Worm (Caenorhabditis elegans) whole organism, young adult: ENCODE measurements around the gene smc-5.

Source experiments
- B0261.1 ChIP-seq: sonication (generic microtip); optimal IDR thresholded peaks from 2 replicates; lab custom pipeline; 2016; ENCODE audit warnings: mild to moderate bottlenecking, missing genetic modification characterization, moderate library complexity, missing compliant biosample characterization
- F10E7.11 ChIP-seq: sonication (generic microtip); optimal IDR thresholded peaks from 2 replicates; lab custom pipeline; 2017; ENCODE audit warnings: mild to moderate bottlenecking, missing genetic modification characterization, moderate library complexity, missing compliant biosample characterization
- F22D6.2 ChIP-seq: sonication (generic microtip); optimal IDR thresholded peaks from 2 replicates; lab custom pipeline; 2016; ENCODE audit warnings: mild to moderate bottlenecking, missing genetic modification characterization, missing compliant biosample characterization
- F23B12.7 ChIP-seq: sonication (generic microtip); optimal IDR thresholded peaks from 2 replicates; lab custom pipeline; 2017; ENCODE audit warnings: missing genetic modification characterization, mild to moderate bottlenecking, missing compliant biosample characterization, antibody characterized with exemption, moderate library complexity; ENCODE audit not compliant: insufficient read depth
- F52B5.7 ChIP-seq: sonication (generic microtip); optimal IDR thresholded peaks from 2 replicates; lab custom pipeline; 2016; ENCODE audit warnings: mild to moderate bottlenecking, missing genetic modification characterization, missing compliant biosample characterization
- F55B11.4 ChIP-seq: sonication (generic microtip); optimal IDR thresholded peaks from 2 replicates; lab custom pipeline; 2016; ENCODE audit warnings: missing compliant biosample characterization, missing genetic modification characterization, borderline replicate concordance; ENCODE audit not compliant: insufficient read depth
- F57A8.1 ChIP-seq: fragments of 200-800 bp; sonication (Bioruptor generic); optimal IDR thresholded peaks from 2 replicates; lab custom pipeline; 2018; ENCODE audit warnings: mild to moderate bottlenecking, missing genetic modification characterization, moderate library complexity, missing compliant biosample characterization
- F57C9.4 ChIP-seq: sonication (generic microtip); optimal IDR thresholded peaks from 2 replicates; lab custom pipeline; 2017; ENCODE audit warnings: mild to moderate bottlenecking, missing genetic modification characterization, missing compliant biosample characterization
- K12H6.12 ChIP-seq: fragments of 200-800 bp; sonication (Bioruptor generic); optimal IDR thresholded peaks from 2 replicates; lab custom pipeline; 2018; ENCODE audit warnings: mild to moderate bottlenecking, missing genetic modification characterization, missing compliant biosample characterization
- Y67H2A.10 ChIP-seq: fragments of 200-800 bp; sonication (Bioruptor generic); conservative IDR thresholded peaks from 2 replicates; pipeline ENCODE4 v1.3.6; 2022; ENCODE audit warnings: missing genetic modification reagents, missing genetic modification characterization, missing compliant biosample characterization
- Y95B8A.8 ChIP-seq: fragments of 200-800 bp; sonication (Bioruptor generic); IDR thresholded peaks from 2 replicates; pipeline ENCODE4 v1.3.6; 2022; ENCODE audit warnings: missing genetic modification reagents, missing genetic modification characterization, missing compliant biosample characterization
- ZK185.1 ChIP-seq: sonication (generic microtip); optimal IDR thresholded peaks from 2 replicates; lab custom pipeline; 2016; ENCODE audit warnings: mild to moderate bottlenecking, missing genetic modification characterization, missing compliant biosample characterization; ENCODE audit not compliant: poor library complexity, severe bottlenecking
- aptf-2 ChIP-seq: fragments of 200-800 bp; sonication (Bioruptor generic); conservative IDR thresholded peaks from 2 replicates; pipeline ENCODE4 v1.3.6; 2022; ENCODE audit warnings: missing genetic modification reagents, missing genetic modification characterization, missing compliant biosample characterization
- attf-3 ChIP-seq: fragments of 200-800 bp; sonication (Bioruptor generic); conservative IDR thresholded peaks from 2 replicates; pipeline ENCODE4 v1.3.6; 2022; ENCODE audit warnings: missing genetic modification reagents, missing genetic modification characterization, missing compliant biosample characterization
- attf-6 ChIP-seq: fragments of 200-800 bp; sonication (Bioruptor generic); IDR thresholded peaks from 2 replicates; pipeline ENCODE4 v1.3.6; 2022; ENCODE audit warnings: missing genetic modification reagents, missing genetic modification characterization, missing compliant biosample characterization
- ceh-27 ChIP-seq: fragments of 200-800 bp; sonication (Bioruptor generic); optimal IDR thresholded peaks from 2 replicates; lab custom pipeline; 2018; ENCODE audit warnings: mild to moderate bottlenecking, missing genetic modification characterization, moderate library complexity, missing compliant biosample characterization
- ceh-79 ChIP-seq: sonication (generic microtip); optimal IDR thresholded peaks from 2 replicates; lab custom pipeline; 2017; ENCODE audit warnings: mild to moderate bottlenecking, missing genetic modification characterization, missing compliant biosample characterization
- die-1 ChIP-seq: sonication (generic microtip); optimal IDR thresholded peaks from 2 replicates; lab custom pipeline; 2016; ENCODE audit warnings: missing genotype, mild to moderate bottlenecking, missing genetic modification characterization, missing compliant biosample characterization
- dox-1 ChIP-seq: fragments of 200-800 bp; sonication (Bioruptor generic); IDR thresholded peaks from 2 replicates; pipeline ENCODE4 v1.3.6; 2022; ENCODE audit warnings: missing genetic modification reagents, missing genetic modification characterization, missing compliant biosample characterization
- dpl-1 ChIP-seq: fragments of 150-350 bp; optimal IDR thresholded peaks from 2 replicates; lab custom pipeline; 2014; ENCODE audit warnings: missing biosample characterization, missing genetic modification reagents, missing genetic modification characterization
- efl-1 ChIP-seq: fragments of 150-350 bp; optimal IDR thresholded peaks from 2 replicates; lab custom pipeline; 2014; ENCODE audit warnings: missing biosample characterization, missing genetic modification reagents, missing genetic modification characterization
- ekl-4 ChIP-seq: fragments of 200-800 bp; sonication (Bioruptor generic); IDR thresholded peaks from 2 replicates; pipeline ENCODE4 v1.3.6; 2022; ENCODE audit warnings: missing genetic modification reagents, missing genetic modification characterization, missing compliant biosample characterization
- hsf-1 ChIP-seq: fragments of 200-800 bp; sonication (Bioruptor generic); IDR thresholded peaks from 2 replicates; pipeline ENCODE4 v1.3.6; 2022; ENCODE audit warnings: missing genetic modification reagents, missing genetic modification characterization, missing compliant biosample characterization
- lin-26 ChIP-seq: fragments of 200-800 bp; sonication (Bioruptor generic); IDR thresholded peaks from 2 replicates; pipeline ENCODE4 v1.3.6; 2022; ENCODE audit warnings: missing genetic modification reagents, missing genetic modification characterization, missing compliant biosample characterization
- lin-35 ChIP-seq, 3 experiments: fragments of 150-350 bp in 2 of 3; sonication (generic microtip) in 1 of 3; optimal IDR thresholded peaks; 2 replicates each; lab custom pipeline; 2014 to 2018; ENCODE audit warnings: missing biosample characterization in 3 of 3, missing genetic modification characterization in 3 of 3, missing genetic modification reagents in 3 of 3
- lin-54 ChIP-seq: fragments of 200-800 bp; sonication (Bioruptor generic); optimal IDR thresholded peaks from 2 replicates; lab custom pipeline; 2018; ENCODE audit warnings: mild to moderate bottlenecking, missing genetic modification characterization, missing compliant biosample characterization
- lsl-1 ChIP-seq: fragments of 200-800 bp; sonication (Bioruptor generic); optimal IDR thresholded peaks from 2 replicates; lab custom pipeline; 2018; ENCODE audit warnings: mild to moderate bottlenecking, missing genetic modification characterization, moderate library complexity, missing compliant biosample characterization
- lsy-27 ChIP-seq: sonication (generic microtip); optimal IDR thresholded peaks from 2 replicates; lab custom pipeline; 2017; ENCODE audit warnings: missing genetic modification characterization, mild to moderate bottlenecking, missing compliant biosample characterization, antibody characterized with exemption, missing genotype, borderline replicate concordance; ENCODE audit not compliant: insufficient read depth
- madf-8 ChIP-seq: fragments of 200-800 bp; sonication (Bioruptor generic); conservative IDR thresholded peaks from 2 replicates; pipeline ENCODE4 v1.3.6; 2022; ENCODE audit warnings: missing genetic modification reagents, missing genetic modification characterization, missing compliant biosample characterization
- mes-4 ChIP-seq: sonication (generic microtip); optimal IDR thresholded peaks from 2 replicates; lab custom pipeline; 2016; ENCODE audit warnings: missing genotype, missing genetic modification characterization, missing compliant biosample characterization
- mxl-1 ChIP-seq: sonication (generic microtip); optimal IDR thresholded peaks from 2 replicates; lab custom pipeline; 2016; ENCODE audit warnings: missing genetic modification characterization, missing compliant biosample characterization
- rcor-1 ChIP-seq: fragments of 200-800 bp; sonication (Bioruptor generic); IDR thresholded peaks from 2 replicates; pipeline ENCODE4 v1.3.6; 2022; ENCODE audit warnings: missing genetic modification reagents, missing genetic modification characterization, missing compliant biosample characterization
- rec-8 ChIP-seq, 2 experiments: sonication (generic microtip); optimal IDR thresholded peaks; 2 replicates each; lab custom pipeline; 2016; ENCODE audit warnings: mild to moderate bottlenecking in 2 of 2, missing genetic modification characterization in 2 of 2, missing genetic modification reagents in 2 of 2, missing genotype in 2 of 2, missing biosample characterization in 1 of 2, missing compliant biosample characterization in 1 of 2, moderate library complexity in 1 of 2
- sdz-38 ChIP-seq: sonication (generic microtip); optimal IDR thresholded peaks from 2 replicates; lab custom pipeline; 2016; ENCODE audit warnings: missing genotype, missing genetic modification characterization, missing compliant biosample characterization
- snpc-1.1 ChIP-seq: sonication (generic microtip); optimal IDR thresholded peaks from 2 replicates; lab custom pipeline; 2017; ENCODE audit warnings: missing genetic modification characterization, mild to moderate bottlenecking, missing compliant biosample characterization, antibody characterized with exemption, moderate library complexity, missing genotype, missing genetic modification reagents; ENCODE audit not compliant: insufficient read depth
- snpc-3.4 ChIP-seq: sonication (generic microtip); optimal IDR thresholded peaks from 2 replicates; lab custom pipeline; 2017; ENCODE audit warnings: missing genetic modification characterization, mild to moderate bottlenecking, missing compliant biosample characterization, antibody characterized with exemption, moderate library complexity, missing genotype, missing genetic modification reagents
- snpc-4 ChIP-seq, 5 experiments: fragments of 150-350 bp in 1 of 5; sonication (generic microtip) in 4 of 5; optimal IDR thresholded peaks; 2 replicates each; lab custom pipeline; 2014 to 2018; ENCODE audit warnings: missing genetic modification characterization in 5 of 5, missing biosample characterization in 3 of 5, antibody characterized with exemption in 2 of 5, mild to moderate bottlenecking in 2 of 5, missing compliant biosample characterization in 2 of 5, missing genotype in 2 of 5, moderate library complexity in 2 of 5, missing genetic modification reagents in 1 of 5
- sptf-2 ChIP-seq: fragments of 200-800 bp; sonication (Bioruptor generic); optimal IDR thresholded peaks from 2 replicates; lab custom pipeline; 2018; ENCODE audit warnings: mild to moderate bottlenecking, missing genetic modification characterization, missing compliant biosample characterization
- tbp1 ChIP-seq: fragments of 200-800 bp; sonication (Bioruptor generic); optimal IDR thresholded peaks from 2 replicates; lab custom pipeline; 2018; ENCODE audit warnings: mild to moderate bottlenecking, missing genetic modification characterization, missing compliant biosample characterization
- tbx-9 ChIP-seq: sonication (generic microtip); optimal IDR thresholded peaks from 2 replicates; lab custom pipeline; 2016; ENCODE audit warnings: borderline replicate concordance, missing genetic modification characterization, inconsistent platforms, missing compliant biosample characterization
- tlf-1 ChIP-seq: fragments of 200-800 bp; sonication (Bioruptor generic); optimal IDR thresholded peaks from 2 replicates; lab custom pipeline; 2018; ENCODE audit warnings: mild to moderate bottlenecking, missing genetic modification characterization, missing compliant biosample characterization
- unc-130 ChIP-seq: sonication (generic microtip); optimal IDR thresholded peaks from 2 replicates; lab custom pipeline; 2016; ENCODE audit warnings: missing genetic modification reagents, missing genetic modification characterization, missing compliant biosample characterization
- xnd-1 ChIP-seq: sonication (generic microtip); optimal IDR thresholded peaks from 2 replicates; lab custom pipeline; 2016; ENCODE audit warnings: missing genotype, missing genetic modification reagents, missing genetic modification characterization, missing compliant biosample characterization
- zim-3 ChIP-seq: sonication (generic microtip); optimal IDR thresholded peaks from 2 replicates; lab custom pipeline; 2017; ENCODE audit warnings: mild to moderate bottlenecking, missing genetic modification characterization, moderate library complexity, missing compliant biosample characterization
- ztf-18 ChIP-seq: sonication (generic microtip); optimal IDR thresholded peaks from 2 replicates; lab custom pipeline; 2016; ENCODE audit warnings: missing genotype, mild to moderate bottlenecking, missing genetic modification characterization, missing compliant biosample characterization

smc-5 gene

ce11 chrII:5061794-5062368 is at the start of gene smc-5:
smc-5 (plus strand) TSS chrII:5062125.
- TF ChIP-seq F55B11.4 (tag; lab: Kevin White, UChicago) (no peak), mxl-1 (tag; lab: Kevin White, UChicago) (no peak), lin-54 (GFP tag; lab: Kevin White, UChicago) (peak; percentile 71), attf-6 (GFP tag; lab: Robert Waterston, UW) (no peak), efl-1 (GFP tag; lab: Kevin White, UChicago) (peak; percentile 94), tbp1 (peak; percentile 54), B0261.1 (tag; lab: Kevin White, UChicago) (peak; percentile 15), aptf-2 (GFP tag; lab: Robert Waterston, UW) (no peak), attf-3 (GFP tag; lab: Robert Waterston, UW) (0 out of 2 replicates have a peak, but pooled peaks have one; percentile 31), tlf-1 (GFP tag; lab: Kevin White, UChicago) (peak; percentile 0), lsl-1 (peak; percentile 70), ekl-4 (0 out of 2 replicates have a peak, but pooled peaks have one; percentile 25), ceh-79 (no peak), F57C9.4 (no peak), ceh-27 (peak; percentile 54), dox-1 (GFP tag; lab: Robert Waterston, UW) (peak; percentile 82), die-1 (tag; lab: Kevin White, UChicago) (peak; percentile 7), snpc-4 (GFP tag; optimal IDR thresholded peaks at IDR 0.05; lab: Kevin White, UChicago) (peak; percentile 18), snpc-4 (tag; optimal IDR thresholded peaks at IDR 0.05; lab: Kevin White, UChicago) (peak in 3 of 4 experiments; percentile 66 to 84 (median 68)), F57A8.1 (no peak), mes-4 (no peak), K12H6.12 (no peak), lin-26 (GFP tag; lab: Robert Waterston, UW) (0 out of 2 replicates have a peak, but pooled peaks have one; percentile 20), dpl-1 (GFP tag; lab: Kevin White, UChicago) (peak; percentile 84), lin-35 (GFP tag; optimal IDR thresholded peaks at IDR 0.05; lab: Kevin White, UChicago) (peak in 2 of 3 experiments; percentile 24 to 66), sdz-38 (no peak), F52B5.7 (tag; lab: Kevin White, UChicago) (no peak), xnd-1 (tag; lab: Kevin White, UChicago) (peak; percentile 32), rcor-1 (peak; percentile 36; the same call in 1 of the 2 replicates), tbx-9 (tag; lab: Kevin White, UChicago) (no peak), F23B12.7 (tag; lab: Kevin White, UChicago) (peak; percentile 88), lsy-27 (tag; lab: Kevin White, UChicago) (no peak), Y67H2A.10 (GFP tag; lab: Robert Waterston, UW) (no peak), snpc-3.4 (tag; lab: Kevin White, UChicago) (peak; percentile 66), snpc-1.1 (tag; lab: Kevin White, UChicago) (peak; percentile 24), zim-3 (tag; lab: Kevin White, UChicago) (no peak), hsf-1 (GFP tag; lab: Robert Waterston, UW) (no peak), ZK185.1 (peak; percentile 20), sptf-2 (GFP tag; lab: Kevin White, UChicago) (no peak), madf-8 (peak; percentile 80), ztf-18 (tag; lab: Kevin White, UChicago) (peak; percentile 16), F22D6.2 (no peak), rec-8 (tag; optimal IDR thresholded peaks at IDR 0.05; lab: Kevin White, UChicago) (no peak), unc-130 (GFP tag; lab: Kevin White, UChicago) (peak; percentile 77), F10E7.11 (tag; lab: Kevin White, UChicago) (no peak), Y95B8A.8 (GFP tag; lab: Robert Waterston, UW) (no peak)
